Worm (Caenorhabditis elegans): ENCODE measurements around the gene W09H1.1.

Gene W09H1.1

DNA sequence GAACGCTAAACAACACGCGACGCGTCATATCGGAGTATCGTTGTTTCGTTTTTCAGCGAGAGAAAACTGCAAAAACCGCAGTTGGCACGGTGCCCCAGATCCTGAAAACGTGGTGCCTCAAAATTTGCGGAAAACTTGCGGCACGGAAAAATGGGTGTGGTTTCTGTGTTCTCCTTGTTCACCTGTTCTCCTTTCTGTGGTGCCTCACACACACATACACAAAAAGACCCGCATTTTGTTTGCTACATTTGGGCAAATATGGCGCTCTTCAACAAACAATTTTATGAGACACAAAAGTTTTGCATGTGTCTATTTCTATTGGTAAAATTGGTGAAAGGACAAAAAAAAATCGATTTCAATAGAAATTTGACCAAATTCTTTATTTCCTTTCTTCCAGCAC is 17.5 kb upstream of the W09H1.1 start (continued):
- no peak for TF ChIP-seq ceh-32 (tag; optimal IDR thresholded peaks at IDR 0.05; ENCODE audit: poor library complexity)
- no peak for TF ChIP-seq nhr-6 (tag; optimal IDR thresholded peaks at IDR 0.05)
- no peak for TF ChIP-seq saeg-2 (GFP tag; IDR thresholded peaks at IDR 0.05)
- TF ChIP-seq snpc-1.2 (GFP tag; IDR thresholded peaks at IDR 0.05): no peak
- no peak for TF ChIP-seq gei-8 (GFP tag; optimal IDR thresholded peaks at IDR 0.05)
- no peak for TF ChIP-seq lin-15B (tag; optimal IDR thresholded peaks at IDR 0.05)
- peak; percentile 53 for TF ChIP-seq T20F7.1 (GFP tag; optimal IDR thresholded peaks at IDR 0.05)
- no peak for TF ChIP-seq spr-1 (tag; optimal IDR thresholded peaks at IDR 0.05)

ce11 chrII:13196689-13197280 is 15.4 kb upstream of the W09H1.1 start:
- no peak for TF ChIP-seq php-3 (GFP tag; IDR thresholded peaks at IDR 0.05)
- peak in 1 of 2 experiments; percentile 86 for TF ChIP-seq unc-62 (GFP tag; optimal IDR thresholded peaks at IDR 0.05 in 1 of 2)
- no peak for TF ChIP-seq unc-62 (tag; optimal IDR thresholded peaks at IDR 0.05)
- no peak for TF ChIP-seq lin-1 (GFP tag; IDR thresholded peaks at IDR 0.05)
- no peak for TF ChIP-seq lim-7 (GFP tag; IDR thresholded peaks at IDR 0.05)
- no peak for TF ChIP-seq daf-8 (GFP tag; IDR thresholded peaks at IDR 0.05)
- TF ChIP-seq mdl-1 (tag; optimal IDR thresholded peaks at IDR 0.05): peak in 1 of 2 experiments; percentile 64
- peak; percentile 63 for TF ChIP-seq nhr-6 (tag; optimal IDR thresholded peaks at IDR 0.05)
- TF ChIP-seq F49E8.2 (tag; optimal IDR thresholded peaks at IDR 0.05; ENCODE audit: borderline replicate concordance): no peak
- no peak for TF ChIP-seq set-16 (GFP tag; IDR thresholded peaks at IDR 0.05)
- no peak for TF ChIP-seq pqm-1 (tag; optimal IDR thresholded peaks at IDR 0.05)
- TF ChIP-seq saeg-2 (GFP tag; IDR thresholded peaks at IDR 0.05): no peak
- TF ChIP-seq aha-1 (tag): peak; percentile 75
- TF ChIP-seq rbr-2 (tag; optimal IDR thresholded peaks at IDR 0.05): peak; percentile 9
- peak; percentile 24 for TF ChIP-seq hlh-30 (tag; optimal IDR thresholded peaks at IDR 0.05; ENCODE audit: insufficient read depth)
- no peak for TF ChIP-seq duxl-1 (tag; optimal IDR thresholded peaks at IDR 0.05; ENCODE audit: poor library complexity)
- no peak for TF ChIP-seq egl-43 (GFP tag; IDR thresholded peaks at IDR 0.05)
- TF ChIP-seq lsy-2 (tag; optimal IDR thresholded peaks at IDR 0.05): peak in 1 of 2 experiments; percentile 56
- TF ChIP-seq dve-1 (tag; optimal IDR thresholded peaks at IDR 0.05; ENCODE audit: insufficient read depth): peak; percentile 14
- TF ChIP-seq hmg-1.1 (GFP tag; IDR thresholded peaks at IDR 0.05): 0 out of 2 replicates have a peak, but pooled peaks have one; percentile 45
- no peak for TF ChIP-seq ceh-28 (tag; optimal IDR thresholded peaks at IDR 0.05)
- TF ChIP-seq hlh-11 (tag; optimal IDR thresholded peaks at IDR 0.05): peak; percentile 46
- TF ChIP-seq mep-1 (tag; optimal IDR thresholded peaks at IDR 0.05): peak; percentile 64
- TF ChIP-seq ctbp-1 (GFP tag; IDR thresholded peaks at IDR 0.05): no peak

DNA sequence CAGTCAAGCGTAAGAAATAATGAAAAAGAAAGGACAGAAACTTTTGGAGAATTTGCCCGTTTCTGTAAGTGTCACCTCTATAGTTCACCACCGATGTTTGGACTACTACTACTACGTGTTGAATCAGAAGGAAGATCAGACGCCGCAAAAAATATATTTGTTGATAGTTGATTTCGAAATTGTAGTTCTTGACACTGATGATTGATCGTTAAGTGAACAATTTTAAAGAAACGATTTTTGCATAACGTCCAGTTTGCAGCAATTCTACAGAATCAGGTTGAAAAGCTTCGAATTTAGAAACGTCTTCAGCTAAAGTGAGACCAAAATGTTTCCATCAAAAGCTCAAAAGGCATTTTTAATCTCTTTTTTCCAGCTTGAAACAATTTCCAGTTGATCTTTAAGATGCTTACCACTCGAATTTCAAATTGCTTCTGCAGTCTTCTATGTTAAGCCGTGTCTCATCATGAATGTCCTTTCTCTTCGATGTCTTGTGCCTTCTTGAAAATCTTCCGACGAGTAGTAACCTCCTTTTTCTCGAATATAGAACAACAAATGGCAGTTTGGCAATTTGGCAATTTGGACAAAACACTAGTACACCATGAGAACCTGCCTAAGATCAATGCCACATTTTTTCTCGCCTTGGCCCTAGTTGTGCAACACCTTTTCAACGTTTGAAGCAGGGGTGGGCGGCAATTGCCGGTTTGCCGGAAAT is 14.5 kb upstream of the W09H1.1 start:
- peak in 1 of 2 experiments; percentile 83 for TF ChIP-seq unc-62 (GFP tag; optimal IDR thresholded peaks at IDR 0.05 in 1 of 2)
- TF ChIP-seq unc-62 (tag; optimal IDR thresholded peaks at IDR 0.05): no peak
- no peak for TF ChIP-seq F49E8.2 (tag; optimal IDR thresholded peaks at IDR 0.05; ENCODE audit: borderline replicate concordance)
- no peak for TF ChIP-seq jun-1 (tag; optimal IDR thresholded peaks at IDR 0.05)
- TF ChIP-seq mxl-3 (GFP tag; optimal IDR thresholded peaks at IDR 0.05): no peak
- TF ChIP-seq ZK337.2 (GFP tag; IDR thresholded peaks at IDR 0.05): no peak
- TF ChIP-seq aha-1 (tag): peak; percentile 94
- TF ChIP-seq tra-1 (GFP tag; IDR thresholded peaks at IDR 0.05): 0 out of 2 replicates have a peak, but pooled peaks have one; percentile 34

DNA sequence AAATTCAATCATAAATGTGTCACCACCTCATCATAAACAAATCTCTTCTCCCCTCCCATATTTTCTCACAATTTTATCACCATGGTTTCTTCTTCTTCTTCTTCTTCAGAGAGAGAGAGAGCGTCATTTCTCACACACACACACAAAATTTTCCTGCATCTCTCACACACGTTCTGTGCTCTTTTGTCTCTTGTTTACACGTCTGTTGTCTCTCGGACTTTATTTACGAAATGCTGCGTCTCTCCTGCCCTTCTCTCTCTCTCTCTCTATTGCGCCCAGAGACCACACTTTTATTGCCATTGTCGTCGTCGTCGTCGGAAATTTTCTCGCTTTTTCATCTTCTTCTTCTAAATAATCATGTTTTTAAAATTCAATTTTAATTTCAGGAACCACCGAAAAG is 13.8 kb upstream of the W09H1.1 start, which contains the start of gene lec-1:
Gene lec-1, plus strand, starts transcription at position 387 of the 400 bp plus-strand sequence.
- TF ChIP-seq daf-8 (GFP tag; IDR thresholded peaks at IDR 0.05) (no peak), F26F4.8 (GFP tag; conservative IDR thresholded peaks at IDR 0.05) (no peak), ZK337.2 (GFP tag; IDR thresholded peaks at IDR 0.05) (no peak), cey-2 (tag; optimal IDR thresholded peaks at IDR 0.05; ENCODE audit: borderline replicate concordance, insufficient read depth) (no peak), daf-19 (GFP tag; conservative IDR thresholded peaks at IDR 0.05) (no peak), pha-4 (GFP tag; IDR thresholded peaks at IDR 0.05) (peak; percentile 13; the same call in 1 of the 2 replicates), pha-4 (tag; optimal IDR thresholded peaks at IDR 0.05) (peak; percentile 91), zag-1 (tag; optimal IDR thresholded peaks at IDR 0.05) (no peak), T26A8.4 (GFP tag; IDR thresholded peaks at IDR 0.05) (no peak), lin-39 (tag; optimal IDR thresholded peaks at IDR 0.05) (no peak), gei-8 (GFP tag; optimal IDR thresholded peaks at IDR 0.05) (no peak), unc-39 (tag; optimal IDR thresholded peaks at IDR 0.05) (no peak), saeg-2 (GFP tag; IDR thresholded peaks at IDR 0.05) (no peak), zip-11 (GFP tag; IDR thresholded peaks at IDR 0.05) (no peak), unc-130 (GFP tag; optimal IDR thresholded peaks at IDR 0.05) (no peak)
